Fruit fly (Drosophila melanogaster): ENCODE data around the gene Glos.
A peak's percentile ranks its signal among the peaks of the same experiment; 100 is the strongest.

Glos gene

DNA sequence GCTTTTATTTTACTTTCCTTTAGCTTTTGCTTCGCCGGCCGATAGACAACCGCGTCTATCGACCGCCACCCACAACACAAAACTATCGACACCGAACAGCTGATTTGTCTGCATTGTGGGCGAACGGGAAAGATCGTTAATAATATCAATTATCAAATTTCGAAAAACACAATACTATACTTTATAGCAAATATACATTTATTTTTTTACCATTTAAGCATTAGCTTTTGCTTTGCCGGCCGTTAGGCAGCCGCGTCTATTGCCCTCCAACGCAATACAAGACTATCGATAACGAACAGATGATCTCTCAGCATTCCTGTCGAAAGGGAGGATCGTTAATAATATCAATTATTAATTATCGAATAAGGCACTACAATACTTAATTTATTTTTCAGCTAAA, at the start of gene Glos, which contains the start of gene CG2938:
Gene Glos (plus strand): TSS at position 344 of the 400 bp plus-strand sequence.
Gene CG2938 (minus strand): TSS at position 296 of the 400 bp plus-strand sequence.
- no peak for TF ChIP-seq EcR (GFP tag; optimal IDR thresholded peaks at IDR 0.05)
- TF ChIP-seq CG32121 (GFP tag; IDR thresholded peaks at IDR 0.05) = 0 out of 2 replicates have a peak, but pooled peaks have one; percentile 4
- no peak for TF ChIP-seq CG34367 (tag; optimal IDR thresholded peaks at IDR 0.05)
- TF ChIP-seq CG9948 (tag; optimal IDR thresholded peaks at IDR 0.05) = no peak

DNA sequence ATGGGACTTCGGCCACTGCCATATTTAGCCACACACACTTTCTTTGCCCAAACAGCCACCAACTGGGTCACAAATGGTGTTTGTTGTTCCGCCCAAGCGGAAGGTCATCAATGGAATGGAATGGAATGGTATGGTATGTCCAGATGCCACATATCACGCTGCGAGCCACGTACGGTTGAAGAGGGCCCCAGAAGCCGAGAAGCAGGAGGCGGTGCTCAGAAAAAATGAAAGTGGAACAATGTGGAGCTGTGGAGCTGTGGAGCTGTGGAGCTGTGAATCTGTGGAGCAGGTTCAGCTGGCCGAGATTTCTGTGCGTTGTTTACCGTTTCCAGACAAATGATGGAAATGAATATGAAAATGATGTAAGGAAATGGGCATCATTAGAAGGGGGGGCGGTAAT, 49.6 kb upstream of the Glos start:
- TF ChIP-seq CG9948 (tag; optimal IDR thresholded peaks at IDR 0.05) (no peak), CG32121 (GFP tag; IDR thresholded peaks at IDR 0.05) (no peak), rn (GFP tag; IDR thresholded peaks at IDR 0.05) (no peak)

- TF ChIP-seq CG17806 (tag; optimal IDR thresholded peaks at IDR 0.05) (no peak), CG8159 (tag; optimal IDR thresholded peaks at IDR 0.05) (no peak), Pif1B (GFP tag; optimal IDR thresholded peaks at IDR 0.05) (no peak), CG32121 (GFP tag; IDR thresholded peaks at IDR 0.05) (no peak), CG34367 (tag; optimal IDR thresholded peaks at IDR 0.05) (no peak), CG12605 (GFP tag; IDR thresholded peaks at IDR 0.05) (no peak), CG13204 (GFP tag; optimal IDR thresholded peaks at IDR 0.05) (no peak), CG8301 (tag; optimal IDR thresholded peaks at IDR 0.05) (no peak), CG10348 (GFP tag; IDR thresholded peaks at IDR 0.05) (no peak), CG9948 (tag; optimal IDR thresholded peaks at IDR 0.05) (no peak), gl (tag; optimal IDR thresholded peaks at IDR 0.05) (no peak), EcR (GFP tag; optimal IDR thresholded peaks at IDR 0.05) (no peak)
Observed at dm6 chrX:3887606-3888216, 48.6 kb upstream of the Glos start.

- TF ChIP-seq fd96Ca (GFP tag; IDR thresholded peaks at IDR 0.05) (no peak), CG9948 (tag; optimal IDR thresholded peaks at IDR 0.05) (no peak), rn (GFP tag; IDR thresholded peaks at IDR 0.05) (no peak), D1 (tag; optimal IDR thresholded peaks at IDR 0.05) (no peak), CG8301 (tag; optimal IDR thresholded peaks at IDR 0.05) (no peak), CG17806 (tag; optimal IDR thresholded peaks at IDR 0.05) (no peak), CG14655 (GFP tag; optimal IDR thresholded peaks at IDR 0.05) (no peak), CG10348 (GFP tag; IDR thresholded peaks at IDR 0.05) (no peak), CG4496 (GFP tag; IDR thresholded peaks at IDR 0.05) (no peak), CG32121 (GFP tag; IDR thresholded peaks at IDR 0.05) (no peak)
Observed at dm6 chrX:3901926-3902325, 34.4 kb upstream of the Glos start.

DNA sequence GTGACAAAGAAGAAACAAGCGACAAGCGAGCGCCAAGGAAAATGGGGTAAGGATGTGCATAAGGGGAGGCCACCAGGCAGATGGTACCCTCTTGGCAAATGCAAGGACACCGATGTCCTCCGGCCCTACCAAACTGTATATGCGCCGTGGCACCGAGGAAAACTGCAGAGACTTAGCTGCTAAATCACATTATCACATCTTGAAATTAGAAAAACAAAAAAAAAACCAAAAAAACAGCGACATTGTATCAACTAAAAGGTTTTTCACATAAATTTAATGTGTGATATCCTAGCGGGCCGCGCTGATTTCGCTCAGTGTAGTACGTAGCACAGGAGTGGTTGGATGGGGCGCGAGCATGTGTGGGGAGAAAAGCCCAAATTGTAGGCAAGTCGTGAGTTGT, 7.8 kb upstream of the Glos start:
- no peak for TF ChIP-seq Pif1A (GFP tag; optimal IDR thresholded peaks at IDR 0.05)
- no peak for TF ChIP-seq Pif1B (GFP tag; optimal IDR thresholded peaks at IDR 0.05)
- TF ChIP-seq Snoo (tag; optimal IDR thresholded peaks at IDR 0.05) = no peak
- TF ChIP-seq CG12605 (GFP tag; IDR thresholded peaks at IDR 0.05) = no peak
- no peak for TF ChIP-seq CG13204 (GFP tag; optimal IDR thresholded peaks at IDR 0.05)
- TF ChIP-seq CG4496 (GFP tag; IDR thresholded peaks at IDR 0.05) = peak; percentile 33; the same call in 1 of the 3 replicates
- peak; percentile 21 for TF ChIP-seq CG8159 (tag; optimal IDR thresholded peaks at IDR 0.05)
- TF ChIP-seq gl (tag; optimal IDR thresholded peaks at IDR 0.05) = no peak
- peak; percentile 5 for TF ChIP-seq CG15710 (tag; optimal IDR thresholded peaks at IDR 0.05)
- no peak for TF ChIP-seq CG9948 (tag; optimal IDR thresholded peaks at IDR 0.05)
- no peak for TF ChIP-seq CG8301 (tag; optimal IDR thresholded peaks at IDR 0.05)

dm6 chrX:3930528-3931251, 5.6 kb upstream of the Glos start, which contains the start of gene CG42541:
Gene CG42541, minus strand, starts transcription at chrX:3930578.
- TF ChIP-seq CG34367 (tag; optimal IDR thresholded peaks at IDR 0.05) (no peak), Pif1B (GFP tag; optimal IDR thresholded peaks at IDR 0.05) (no peak), CG12605 (GFP tag; IDR thresholded peaks at IDR 0.05) (peak; percentile 63; the same call in 1 of the 2 replicates), CG4496 (GFP tag; IDR thresholded peaks at IDR 0.05) (peak; percentile 70), CG10348 (GFP tag; IDR thresholded peaks at IDR 0.05) (no peak)

dm6 chrX:3931669-3932068, 4.6 kb upstream of the Glos start:
- peak; percentile 36; the same call in 1 of the 2 replicates for TF ChIP-seq rn (GFP tag; IDR thresholded peaks at IDR 0.05)
- peak; percentile 46 for TF ChIP-seq CG34367 (tag; optimal IDR thresholded peaks at IDR 0.05)
- no peak for TF ChIP-seq gl (tag; optimal IDR thresholded peaks at IDR 0.05)
- peak; percentile 65 for TF ChIP-seq CG8159 (tag; optimal IDR thresholded peaks at IDR 0.05)
- peak; percentile 68 for TF ChIP-seq CG8301 (tag; optimal IDR thresholded peaks at IDR 0.05)
- peak; percentile 74 for TF ChIP-seq Ets98B (GFP tag; IDR thresholded peaks at IDR 0.05)
- TF ChIP-seq D1 (tag; optimal IDR thresholded peaks at IDR 0.05) = no peak
- peak; percentile 75 for TF ChIP-seq fd96Ca (GFP tag; IDR thresholded peaks at IDR 0.05)
- peak; percentile 58 for TF ChIP-seq CG9948 (tag; optimal IDR thresholded peaks at IDR 0.05)
- no peak for TF ChIP-seq CG13204 (GFP tag; optimal IDR thresholded peaks at IDR 0.05)
- peak; percentile 49 for TF ChIP-seq CG17806 (tag; optimal IDR thresholded peaks at IDR 0.05)
- peak; percentile 79 for TF ChIP-seq CG32121 (GFP tag; IDR thresholded peaks at IDR 0.05)
- TF ChIP-seq Snoo (tag; optimal IDR thresholded peaks at IDR 0.05) = peak; percentile 29
- peak; percentile 48 for TF ChIP-seq CG15710 (tag; optimal IDR thresholded peaks at IDR 0.05)
- peak; percentile 36 for TF ChIP-seq Pif1B (GFP tag; optimal IDR thresholded peaks at IDR 0.05)
- peak; percentile 75 for TF ChIP-seq CG14655 (GFP tag; optimal IDR thresholded peaks at IDR 0.05)
- TF ChIP-seq EcR (GFP tag; optimal IDR thresholded peaks at IDR 0.05) = peak; percentile 10
- 0 out of 2 replicates have a peak, but pooled peaks have one; percentile 31 for TF ChIP-seq CG12605 (GFP tag; IDR thresholded peaks at IDR 0.05)
- peak; percentile 50 for TF ChIP-seq Pif1A (GFP tag; optimal IDR thresholded peaks at IDR 0.05)
- no peak for TF ChIP-seq CG10348 (GFP tag; IDR thresholded peaks at IDR 0.05)
- peak; percentile 84 for TF ChIP-seq CG4496 (GFP tag; IDR thresholded peaks at IDR 0.05)
